Worm (Caenorhabditis elegans): ENCODE results near the gene hmit-1.1.

DNA sequence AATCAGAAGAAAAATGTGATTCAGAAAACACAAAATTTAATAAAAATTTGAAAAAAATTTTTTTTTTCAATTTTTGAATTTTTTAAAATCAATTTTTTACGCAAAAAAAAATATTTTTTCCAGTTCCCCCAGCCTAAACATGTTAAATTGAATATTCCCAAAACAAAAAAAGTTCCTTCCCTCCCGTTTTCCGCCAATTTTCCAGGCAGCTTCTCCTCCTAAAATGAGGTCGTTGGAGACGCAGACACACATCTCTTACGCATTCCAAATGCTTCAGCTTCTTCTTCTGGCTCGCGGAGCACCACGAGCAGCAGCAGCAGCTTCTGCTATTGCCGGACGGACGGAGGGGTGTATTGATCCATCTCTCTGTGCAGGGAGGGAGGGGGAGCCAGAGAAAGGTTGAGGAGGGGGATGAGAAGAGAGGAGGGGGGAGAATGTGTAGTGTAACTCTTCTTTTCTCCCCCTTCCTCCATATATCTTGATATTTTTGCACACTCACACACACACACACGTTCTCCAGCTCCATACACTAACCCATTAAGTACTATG, 26.2 kb upstream of the hmit-1.1 start:
- TF ChIP-seq dmd-8 (GFP tag; IDR thresholded peaks at IDR 0.05): no peak
- no peak for TF ChIP-seq snpc-4 (tag; optimal IDR thresholded peaks at IDR 0.05)
- TF ChIP-seq dve-1 (tag; optimal IDR thresholded peaks at IDR 0.05; ENCODE audit: insufficient read depth): no peak
- TF ChIP-seq hmg-1.1 (GFP tag; IDR thresholded peaks at IDR 0.05): peak; percentile 66
- peak; percentile 28 for TF ChIP-seq rbr-2 (tag; optimal IDR thresholded peaks at IDR 0.05)
- no peak for TF ChIP-seq aly-2 (tag; optimal IDR thresholded peaks at IDR 0.05)
